Worm (Caenorhabditis elegans): ENCODE measurements around the gene pan-1.

ce11 chrIII:4581495-4581894 is 19.0 kb downstream of the pan-1 start, which contains the start of gene F35G12.12:
- TF ChIP-seq nfya-1 (tag; optimal IDR thresholded peaks at IDR 0.05), result no peak
- no peak for TF ChIP-seq ztf-16 (tag; optimal IDR thresholded peaks at IDR 0.05)
- no peak for TF ChIP-seq pha-4 (tag; optimal IDR thresholded peaks at IDR 0.05)
- no peak for TF ChIP-seq rnt-1 (tag; optimal IDR thresholded peaks at IDR 0.05)
- no peak for TF ChIP-seq K02D7.2 (tag; optimal IDR thresholded peaks at IDR 0.05)
- TF ChIP-seq Y22D7AL.16 (tag; optimal IDR thresholded peaks at IDR 0.05), result no peak
- no peak for TF ChIP-seq F13H6.1 (tag; optimal IDR thresholded peaks at IDR 0.05)
- no peak for TF ChIP-seq ahr-1 (tag; optimal IDR thresholded peaks at IDR 0.05)
- no peak for TF ChIP-seq ceh-9 (tag; optimal IDR thresholded peaks at IDR 0.05)
- TF ChIP-seq fkh-10 (GFP tag; optimal IDR thresholded peaks at IDR 0.05), result no peak
- no peak for TF ChIP-seq hlh-8 (tag; optimal IDR thresholded peaks at IDR 0.05)

All from whole organism, late embryonic.